Fruit fly (Drosophila melanogaster) whole organism, embryonic: ENCODE results near the gene Cand1.

Experiments
- Bdp1 ChIP-seq: fragments of 200-800 bp; sonication (Bioruptor generic); optimal IDR thresholded peaks from 3 replicates; lab custom pipeline; 2016; ENCODE audit warnings: missing biosample characterization, missing genetic modification characterization
- CG1024 ChIP-seq: fragments of 200-800 bp; sonication (Bioruptor generic); IDR thresholded peaks from 2 replicates; pipeline ENCODE4 v1.3.6; 2022; ENCODE audit warnings: missing biosample characterization, missing genetic modification characterization
- CG18764 ChIP-seq: fragments of 200-800 bp; sonication (Bioruptor generic); optimal IDR thresholded peaks from 3 replicates; lab custom pipeline; 2016; ENCODE audit warnings: missing biosample characterization, missing genetic modification characterization
- CG31388 ChIP-seq: fragments of 200-800 bp; sonication (Bioruptor generic); optimal IDR thresholded peaks from 2 replicates; lab custom pipeline; 2016; ENCODE audit warnings: missing biosample characterization, missing genetic modification characterization
- CG3163 ChIP-seq: fragments of 200-800 bp; sonication (Bioruptor generic); optimal IDR thresholded peaks from 3 replicates; lab custom pipeline; 2016; ENCODE audit warnings: missing biosample characterization, missing genetic modification characterization
- CG6254 ChIP-seq: fragments of 200-800 bp; sonication (Bioruptor generic); optimal IDR thresholded peaks from 3 replicates; lab custom pipeline; 2017; ENCODE audit warnings: mild to moderate bottlenecking, missing biosample characterization, missing genetic modification reagents, missing genetic modification characterization
- CG8089 ChIP-seq: fragments of 200-800 bp; sonication (Bioruptor generic); optimal IDR thresholded peaks from 3 replicates; lab custom pipeline; 2016; ENCODE audit warnings: missing biosample characterization, missing genetic modification characterization
- CG8281 ChIP-seq: fragments of 200-800 bp; sonication (Bioruptor generic); optimal IDR thresholded peaks from 2 replicates; lab custom pipeline; 2018; ENCODE audit warnings: missing biosample characterization, mild to moderate bottlenecking, missing genetic modification characterization, moderate library complexity
- CG8290 ChIP-seq, 3 experiments: fragments of 200-800 bp; sonication (Bioruptor generic); optimal IDR thresholded peaks; 2 replicates each; lab custom pipeline; 2016 to 2019; ENCODE audit warnings: missing biosample characterization in 3 of 3, missing genetic modification characterization in 3 of 3, mild to moderate bottlenecking in 2 of 3, moderate library complexity in 1 of 3
- CG8359 ChIP-seq: fragments of 200-800 bp; sonication (Bioruptor generic); optimal IDR thresholded peaks from 2 replicates; lab custom pipeline; 2017; ENCODE audit warnings: missing biosample characterization, mild to moderate bottlenecking, missing genetic modification characterization, borderline replicate concordance
- CG9215 ChIP-seq: fragments of 200-800 bp; sonication (Bioruptor generic); IDR thresholded peaks from 2 replicates; pipeline ENCODE4 v1.3.6; 2022; ENCODE audit warnings: missing biosample characterization, missing genetic modification characterization
- CG9609 ChIP-seq: fragments of 200-800 bp; sonication (Bioruptor generic); optimal IDR thresholded peaks from 3 replicates; lab custom pipeline; 2016; ENCODE audit warnings: missing biosample characterization, missing genetic modification characterization
- CHES-1-like ChIP-seq: fragments of 200-800 bp; sonication (Bioruptor generic); optimal IDR thresholded peaks from 2 replicates; lab custom pipeline; 2016; ENCODE audit warnings: missing biosample characterization, missing genetic modification characterization
- Camta ChIP-seq: fragments of 200-800 bp; sonication (Bioruptor generic); optimal IDR thresholded peaks from 2 replicates; lab custom pipeline; 2016; ENCODE audit warnings: missing biosample characterization, missing genetic modification characterization
- Dip3 ChIP-seq: fragments of 200-800 bp; sonication (Bioruptor generic); optimal IDR thresholded peaks from 3 replicates; lab custom pipeline; 2016; ENCODE audit warnings: missing biosample characterization, missing genetic modification characterization
- E2f2 ChIP-seq: fragments of 200-800 bp; sonication (Bioruptor generic); IDR thresholded peaks from 2 replicates; pipeline ENCODE4 v1.3.6; 2022; ENCODE audit warnings: missing biosample characterization, missing genetic modification characterization
- Eip74EF ChIP-seq, 2 experiments: fragments of 200-800 bp in 1 of 2; fragments of >200 bp in 1 of 2; sonication (Bioruptor generic) in 1 of 2; optimal IDR thresholded peaks; 2 replicates each; lab custom pipeline; 2017 to 2019; ENCODE audit warnings: missing biosample characterization in 2 of 2, missing genetic modification characterization in 2 of 2, mild to moderate bottlenecking in 1 of 2, moderate library complexity in 1 of 2
- Gsc ChIP-seq: fragments of 200-800 bp; sonication (Bioruptor generic); IDR thresholded peaks from 2 replicates; pipeline ENCODE4 v1.3.6; 2022; ENCODE audit warnings: missing biosample characterization, missing genetic modification characterization
- Lim3 ChIP-seq: fragments of 200-800 bp; sonication (Bioruptor generic); IDR thresholded peaks from 2 replicates; pipeline ENCODE4 v1.3.6; 2022; ENCODE audit warnings: missing biosample characterization, missing genetic modification characterization
- MESR4 ChIP-seq: fragments of 200-800 bp; sonication (Bioruptor generic); optimal IDR thresholded peaks from 2 replicates; lab custom pipeline; 2018; ENCODE audit warnings: missing biosample characterization, mild to moderate bottlenecking, missing genetic modification characterization, moderate library complexity
- MTF-1 ChIP-seq: fragments of 200-800 bp; sonication (Bioruptor generic); optimal IDR thresholded peaks from 2 replicates; lab custom pipeline; 2018; ENCODE audit warnings: missing biosample characterization, mild to moderate bottlenecking, missing genetic modification characterization, borderline replicate concordance
- Med ChIP-seq: fragments of 200-800 bp; sonication (Bioruptor generic); peaks from one replicate; lab custom pipeline; 2016; ENCODE audit warnings: missing biosample characterization, missing genetic modification characterization, mild to moderate bottlenecking, inconsistent platforms, moderate library complexity
- Oaz ChIP-seq: fragments of 200-800 bp; sonication (Bioruptor generic); IDR thresholded peaks from 2 replicates; pipeline ENCODE4 v1.3.6; 2022; ENCODE audit warnings: missing biosample characterization, missing genetic modification characterization
- PHDP ChIP-seq: fragments of 200-800 bp; sonication (Bioruptor generic); optimal IDR thresholded peaks from 3 replicates; lab custom pipeline; 2018; ENCODE audit warnings: missing biosample characterization, mild to moderate bottlenecking, missing genetic modification characterization, moderate library complexity
- Scr ChIP-seq: fragments of 200-800 bp; sonication (Bioruptor generic); IDR thresholded peaks from 2 replicates; pipeline ENCODE4 v1.3.6; 2022; ENCODE audit warnings: missing biosample characterization, missing genetic modification characterization; ENCODE audit not compliant: partially characterized antibody
- Side ChIP-seq: fragments of 200-800 bp; sonication (Bioruptor generic); optimal IDR thresholded peaks from 2 replicates; lab custom pipeline; 2016; ENCODE audit warnings: missing biosample characterization, missing genetic modification characterization
- Sox102F ChIP-seq: fragments of 200-800 bp; sonication (Bioruptor generic); optimal IDR thresholded peaks from 2 replicates; lab custom pipeline; 2018; ENCODE audit warnings: missing biosample characterization, mild to moderate bottlenecking, missing genetic modification characterization, moderate library complexity
- Sry-β ChIP-seq: fragments of 200-800 bp; sonication (Bioruptor generic); optimal IDR thresholded peaks from 2 replicates; lab custom pipeline; 2018; ENCODE audit warnings: missing biosample characterization, mild to moderate bottlenecking, missing genetic modification characterization, moderate library complexity
- Sry-δ ChIP-seq: fragments of 200-800 bp; sonication (Bioruptor generic); optimal IDR thresholded peaks from 2 replicates; lab custom pipeline; 2016; ENCODE audit warnings: missing biosample characterization, missing genetic modification characterization
- Taf1 ChIP-seq: fragments of 200-800 bp; sonication (Bioruptor generic); IDR thresholded peaks from 2 replicates; pipeline ENCODE4 v1.3.6; 2022; ENCODE audit warnings: missing biosample characterization, missing genetic modification characterization
- ap ChIP-seq: fragments of 200-800 bp; sonication (Bioruptor generic); IDR thresholded peaks from 2 replicates; pipeline ENCODE4 v1.3.6; 2022; ENCODE audit warnings: missing biosample characterization, missing genetic modification characterization
- cas ChIP-seq: fragments of 200-800 bp; sonication (Bioruptor generic); IDR thresholded peaks from 2 replicates; pipeline ENCODE4 v1.3.6; 2022; ENCODE audit warnings: missing biosample characterization, missing genetic modification characterization
- crc ChIP-seq: fragments of 200-800 bp; sonication (Bioruptor generic); optimal IDR thresholded peaks from 2 replicates; lab custom pipeline; 2016; ENCODE audit warnings: missing biosample characterization, missing genetic modification characterization
- danr ChIP-seq: fragments of 200-800 bp; sonication (Bioruptor generic); IDR thresholded peaks from 2 replicates; pipeline ENCODE4 v1.3.6; 2022; ENCODE audit warnings: missing biosample characterization, missing genetic modification characterization
- disco-r ChIP-seq: fragments of 200-800 bp; sonication (Bioruptor generic); optimal IDR thresholded peaks from 2 replicates; lab custom pipeline; 2016; ENCODE audit warnings: missing biosample characterization, missing genetic modification characterization
- dmrt99B ChIP-seq: fragments of 200-800 bp; sonication (Bioruptor generic); optimal IDR thresholded peaks from 2 replicates; lab custom pipeline; 2018; ENCODE audit warnings: missing biosample characterization, mild to moderate bottlenecking, missing genetic modification characterization, moderate library complexity
- fu2 ChIP-seq: fragments of 200-800 bp; sonication (Bioruptor generic); optimal IDR thresholded peaks from 2 replicates; lab custom pipeline; 2016; ENCODE audit warnings: missing biosample characterization, missing genetic modification characterization
- gcm2 ChIP-seq: fragments of 200-800 bp; sonication (Bioruptor generic); optimal IDR thresholded peaks from 2 replicates; lab custom pipeline; 2016; ENCODE audit warnings: missing biosample characterization, missing genetic modification characterization
- gfzf ChIP-seq: fragments of 200-800 bp; sonication (Bioruptor generic); optimal IDR thresholded peaks from 2 replicates; lab custom pipeline; 2016; ENCODE audit warnings: missing biosample characterization, mild to moderate bottlenecking, missing genetic modification characterization, moderate library complexity
- her ChIP-seq: fragments of 200-800 bp; sonication (Bioruptor generic); optimal IDR thresholded peaks from 2 replicates; lab custom pipeline; 2016; ENCODE audit warnings: missing biosample characterization, missing genetic modification characterization
- kay ChIP-seq: fragments of 200-800 bp; sonication (Bioruptor generic); optimal IDR thresholded peaks from 2 replicates; lab custom pipeline; 2016; ENCODE audit warnings: missing biosample characterization, missing genetic modification characterization
- nmo ChIP-seq: fragments of 200-800 bp; sonication (Bioruptor generic); optimal IDR thresholded peaks from 2 replicates; lab custom pipeline; 2018; ENCODE audit warnings: missing biosample characterization, mild to moderate bottlenecking, missing genetic modification characterization, moderate library complexity
- pho ChIP-seq: fragments of 200-800 bp; sonication (Bioruptor generic); optimal IDR thresholded peaks from 2 replicates; lab custom pipeline; 2016; ENCODE audit warnings: missing biosample characterization, missing genetic modification characterization
- psq ChIP-seq: fragments of 200-800 bp; sonication (Bioruptor generic); optimal IDR thresholded peaks from 2 replicates; lab custom pipeline; 2017; ENCODE audit warnings: missing biosample characterization, missing genetic modification characterization
- salm ChIP-seq: fragments of 200-800 bp; sonication (Bioruptor generic); optimal IDR thresholded peaks from 2 replicates; lab custom pipeline; 2018; ENCODE audit warnings: missing biosample characterization, mild to moderate bottlenecking, missing genetic modification characterization
- so ChIP-seq: fragments of 200-800 bp; sonication (Bioruptor generic); IDR thresholded peaks from 3 replicates; pipeline ENCODE4 v1.3.6; 2022; ENCODE audit warnings: missing biosample characterization, missing genetic modification characterization
- sug ChIP-seq: fragments of 200-800 bp; optimal IDR thresholded peaks from 2 replicates; lab custom pipeline; 2019; ENCODE audit warnings: missing biosample characterization, mild to moderate bottlenecking, missing genetic modification characterization, moderate library complexity
- tap ChIP-seq: fragments of 200-800 bp; optimal IDR thresholded peaks from 3 replicates; lab custom pipeline; 2019; ENCODE audit warnings: missing biosample characterization, mild to moderate bottlenecking, missing genetic modification characterization, moderate library complexity
- twi ChIP-seq: fragments of 200-800 bp; optimal IDR thresholded peaks from 2 replicates; lab custom pipeline; 2019; ENCODE audit warnings: missing biosample characterization, mild to moderate bottlenecking, missing genetic modification characterization, moderate library complexity

Gene Cand1

DNA sequence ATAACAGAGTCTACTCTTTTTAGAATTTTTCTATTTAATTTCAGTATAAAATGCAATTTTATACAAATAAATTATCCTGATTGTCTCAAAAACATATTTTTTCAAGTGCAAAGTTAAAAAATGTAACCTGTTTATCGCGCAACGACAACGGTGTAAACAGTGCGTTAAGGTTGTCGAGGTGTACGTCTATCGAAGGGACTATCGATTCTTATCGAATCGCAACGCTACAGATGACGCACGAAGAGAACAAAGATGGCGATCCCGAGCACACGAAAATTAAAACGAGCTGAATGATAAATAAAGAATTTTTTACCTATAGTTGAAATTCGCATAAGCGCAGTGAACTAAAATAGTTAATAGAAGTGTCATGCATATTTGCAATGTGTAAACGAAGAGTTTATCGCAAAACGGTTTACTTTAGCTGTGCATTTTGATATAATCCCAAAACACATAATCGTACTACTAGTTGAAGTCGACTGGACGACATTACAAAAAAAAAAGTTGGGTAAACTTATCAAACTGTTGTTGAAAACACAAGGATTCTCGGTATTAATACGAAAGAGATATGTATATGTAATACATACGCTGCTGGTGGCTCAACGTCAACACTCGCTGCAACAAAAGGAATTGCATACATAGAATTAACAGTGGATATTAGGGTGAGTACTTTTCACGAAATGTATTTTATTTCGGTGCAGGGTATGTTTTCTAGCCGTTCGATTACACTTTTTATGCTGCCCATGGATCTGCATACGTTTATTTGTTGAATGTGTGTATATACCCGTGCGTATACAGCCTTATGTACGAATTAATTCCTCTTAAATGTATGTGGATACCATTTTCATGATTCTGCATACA is 25.6 kb upstream of the Cand1 start, which contains the start of gene da (continued):
- TF ChIP-seq CG6254 (GFP tag; lab: Kevin White, UChicago) (no peak), Sry-β (GFP tag; lab: Kevin White, UChicago) (no peak), dmrt99B (tag; lab: Kevin White, UChicago) (peak; percentile 63), gcm2 (no peak), tap (tag; lab: Kevin White, UChicago) (peak; percentile 60), gfzf (GFP tag; lab: Kevin White, UChicago) (peak; percentile 21), ap (GFP tag; lab: Robert Waterston, UW) (no peak), psq (GFP tag; lab: Kevin White, UChicago) (no peak), pho (GFP tag; lab: Kevin White, UChicago) (peak; percentile 73), salm (tag; lab: Kevin White, UChicago) (peak; percentile 29), her (GFP tag; lab: Kevin White, UChicago) (peak; percentile 46), disco-r (no peak), MTF-1 (no peak), CG8290 (GFP tag; optimal IDR thresholded peaks at IDR 0.05; lab: Kevin White, UChicago) (peak; percentile 80), CG8290 (tag; optimal IDR thresholded peaks at IDR 0.05; lab: Kevin White, UChicago) (peak in 1 of 2 experiments; percentile 89), danr (no peak), twi (tag; lab: Kevin White, UChicago) (peak; percentile 43), Sox102F (no peak), CG8089 (GFP tag; lab: Kevin White, UChicago) (peak; percentile 32), Scr (GFP tag; lab: Robert Waterston, UW) (peak; percentile 59), CG8359 (GFP tag; lab: Kevin White, UChicago) (no peak), E2f2 (GFP tag; lab: Robert Waterston, UW) (peak; percentile 47; the same call in 1 of the 2 replicates), Dip3 (GFP tag; lab: Kevin White, UChicago) (peak; percentile 45), CG31388 (peak; percentile 7), crc (peak; percentile 34), Bdp1 (GFP tag; lab: Kevin White, UChicago) (no peak), CG3163 (GFP tag; lab: Kevin White, UChicago) (no peak), kay (GFP tag; lab: Kevin White, UChicago) (peak; percentile 95), Camta (GFP tag; lab: Kevin White, UChicago) (peak; percentile 74), CG9609 (GFP tag; lab: Kevin White, UChicago) (peak; percentile 56), CG8281 (tag; lab: Kevin White, UChicago) (no peak), CG9215 (GFP tag; lab: Robert Waterston, UW) (no peak), fu2 (GFP tag; lab: Kevin White, UChicago) (peak; percentile 32), nmo (GFP tag; lab: Kevin White, UChicago) (peak; percentile 73), Taf1 (GFP tag; lab: Robert Waterston, UW) (no peak), Med (GFP tag; lab: Kevin White, UChicago) (peak; percentile 92), Oaz (GFP tag; lab: Robert Waterston, UW) (no peak), Lim3 (GFP tag; lab: Robert Waterston, UW) (no peak), so (GFP tag; lab: Robert Waterston, UW) (no peak), cas (GFP tag; lab: Robert Waterston, UW) (no peak), CG18764 (GFP tag; lab: Kevin White, UChicago) (peak; percentile 33), Side (GFP tag; lab: Kevin White, UChicago) (peak; percentile 38), PHDP (tag; lab: Kevin White, UChicago) (peak; percentile 68), CHES-1-like (GFP tag; lab: Kevin White, UChicago) (peak; percentile 60), Sry-δ (peak; percentile 71), Gsc (GFP tag; lab: Robert Waterston, UW) (no peak), sug (tag; lab: Kevin White, UChicago) (peak; percentile 75), MESR4 (GFP tag; lab: Kevin White, UChicago) (peak; percentile 91), Eip74EF (GFP tag; optimal IDR thresholded peaks at IDR 0.05; lab: Kevin White, UChicago) (peak in 1 of 2 experiments; percentile 70), CG1024 (GFP tag; lab: Robert Waterston, UW) (peak; percentile 96)
